Worm (Caenorhabditis elegans): Measurements from ENCODE around the gene F21A3.2.

F21A3.2 gene

DNA sequence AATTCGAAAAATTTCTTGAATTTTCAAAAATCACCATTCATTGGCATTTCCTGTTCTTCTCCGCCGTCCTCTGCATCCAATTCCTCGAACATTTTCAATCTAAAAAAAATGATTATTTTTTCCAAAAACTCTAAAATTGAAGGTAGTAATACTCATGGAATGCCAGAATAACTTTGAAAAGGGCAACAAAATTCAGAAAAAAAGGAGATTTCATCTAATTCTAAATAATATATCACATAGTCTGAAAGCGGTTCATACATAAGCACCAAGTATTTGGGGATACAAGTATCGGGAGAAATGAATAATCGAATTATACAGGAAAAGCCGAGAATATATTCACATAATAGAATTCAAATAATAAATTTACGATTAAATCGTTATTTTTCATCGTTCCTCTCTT lies 41.5 kb upstream of the F21A3.2 start, which contains the start of gene mdt-28:
TSS of gene mdt-28 (minus strand) at position 101 of the 400 bp plus-strand sequence.
- TF ChIP-seq aptf-2 (GFP tag; conservative IDR thresholded peaks at IDR 0.05) (no peak), lsl-1 (GFP tag; optimal IDR thresholded peaks at IDR 0.05) (no peak), egl-18 (GFP tag; IDR thresholded peaks at IDR 0.05) (no peak), tlf-1 (GFP tag; optimal IDR thresholded peaks at IDR 0.05) (no peak), somi-1 (GFP tag; optimal IDR thresholded peaks at IDR 0.05) (no peak), F37B4.10 (GFP tag; IDR thresholded peaks at IDR 0.05) (no peak), F23B12.7 (tag; optimal IDR thresholded peaks at IDR 0.05; ENCODE audit: insufficient read depth) (no peak), hsf-1 (GFP tag; IDR thresholded peaks at IDR 0.05) (no peak), athp-1 (tag; optimal IDR thresholded peaks at IDR 0.05) (no peak), zfh-2 (GFP tag; conservative IDR thresholded peaks at IDR 0.05) (no peak), bed-2 (GFP tag; IDR thresholded peaks at IDR 0.05) (no peak), B0261.1 (tag; optimal IDR thresholded peaks at IDR 0.05) (no peak), F55B11.4 (tag; optimal IDR thresholded peaks at IDR 0.05; ENCODE audit: borderline replicate concordance, insufficient read depth) (no peak), nhr-90 (tag; optimal IDR thresholded peaks at IDR 0.05) (no peak), hlh-12 (tag; optimal IDR thresholded peaks at IDR 0.05) (no peak)

DNA sequence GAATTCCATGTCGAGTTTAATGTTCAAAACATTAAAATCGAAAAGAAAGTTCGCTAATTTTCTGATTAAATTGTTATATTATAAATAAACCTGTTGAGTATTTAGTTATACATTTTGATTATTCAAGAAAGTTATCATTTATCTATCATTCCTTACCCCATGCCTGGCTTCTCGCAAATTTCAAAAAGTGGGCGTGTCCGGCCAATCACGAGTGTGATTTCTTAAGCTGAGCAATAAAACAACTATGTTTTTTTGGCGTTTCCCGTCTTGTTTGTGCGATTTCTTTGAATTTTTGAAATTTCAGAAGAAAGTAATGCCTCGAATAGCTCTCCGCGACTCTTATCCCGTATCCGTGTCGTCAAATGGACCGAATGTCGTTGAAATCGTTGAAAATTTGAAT lies 38.8 kb upstream of the F21A3.2 start, which contains the start of gene fbxa-94:
TSS of gene fbxa-94 (plus strand) at position 301 of the 400 bp plus-strand sequence.
- TF ChIP-seq efl-1 (GFP tag; optimal IDR thresholded peaks at IDR 0.05) (no peak), egl-18 (GFP tag; IDR thresholded peaks at IDR 0.05) (no peak), snpc-1.1 (tag; optimal IDR thresholded peaks at IDR 0.05; ENCODE audit: insufficient read depth) (no peak), lsy-27 (tag; optimal IDR thresholded peaks at IDR 0.05; ENCODE audit: borderline replicate concordance, insufficient read depth) (no peak), ztf-22 (GFP tag; optimal IDR thresholded peaks at IDR 0.05) (no peak), cebp-2 (GFP tag; IDR thresholded peaks at IDR 0.05) (no peak), F57A8.1 (GFP tag; optimal IDR thresholded peaks at IDR 0.05) (no peak), hlh-26 (GFP tag; conservative IDR thresholded peaks at IDR 0.05) (no peak), chd-7 (tag; optimal IDR thresholded peaks at IDR 0.05) (no peak), F39B2.1 (GFP tag; IDR thresholded peaks at IDR 0.05) (no peak), Y67H2A.10 (GFP tag; conservative IDR thresholded peaks at IDR 0.05) (no peak), him-1 (tag; optimal IDR thresholded peaks at IDR 0.05) (no peak), let-526 (GFP tag; IDR thresholded peaks at IDR 0.05) (no peak), attf-5 (GFP tag; optimal IDR thresholded peaks at IDR 0.05) (no peak), rcor-1 (GFP tag; IDR thresholded peaks at IDR 0.05) (no peak), lsl-1 (GFP tag; optimal IDR thresholded peaks at IDR 0.05) (no peak), snpc-4 (GFP tag; optimal IDR thresholded peaks at IDR 0.05) (no peak), snpc-4 (tag; optimal IDR thresholded peaks at IDR 0.05) (no peak)

DNA sequence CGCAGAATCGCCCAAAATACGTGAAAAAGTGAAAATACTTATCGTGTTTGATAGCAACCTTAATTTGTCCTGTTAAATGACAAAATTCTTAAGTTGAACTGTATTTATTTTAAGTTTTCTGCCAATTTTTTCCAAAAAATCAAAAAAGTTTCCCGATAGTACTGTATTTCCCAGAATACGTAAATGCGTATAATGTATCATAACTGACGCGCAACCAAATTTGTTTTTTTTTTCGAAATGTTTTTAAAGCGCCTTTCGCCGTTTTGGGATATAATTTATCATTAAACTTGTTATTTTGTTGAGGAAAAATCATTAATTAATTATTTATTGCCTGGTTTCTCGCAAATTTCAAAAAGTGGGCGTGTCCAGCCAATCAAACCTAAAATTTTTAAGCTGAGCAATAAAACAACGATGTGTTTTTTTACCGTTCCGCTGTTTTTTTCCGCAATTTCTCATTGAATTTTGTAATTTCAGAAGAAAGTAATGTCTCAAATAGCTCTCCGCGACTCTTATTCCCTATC lies 37.3 kb upstream of the F21A3.2 start, which contains the start of gene fbxa-95:
TSS of gene fbxa-95 (plus strand) at position 471 of the 521 bp plus-strand sequence.
- TF ChIP-seq lin-40 (tag; optimal IDR thresholded peaks at IDR 0.05) (no peak), him-1 (tag; optimal IDR thresholded peaks at IDR 0.05) (peak; percentile 31), lsl-1 (GFP tag; optimal IDR thresholded peaks at IDR 0.05) (peak; percentile 62), athp-1 (tag; optimal IDR thresholded peaks at IDR 0.05) (peak; percentile 64)

DNA sequence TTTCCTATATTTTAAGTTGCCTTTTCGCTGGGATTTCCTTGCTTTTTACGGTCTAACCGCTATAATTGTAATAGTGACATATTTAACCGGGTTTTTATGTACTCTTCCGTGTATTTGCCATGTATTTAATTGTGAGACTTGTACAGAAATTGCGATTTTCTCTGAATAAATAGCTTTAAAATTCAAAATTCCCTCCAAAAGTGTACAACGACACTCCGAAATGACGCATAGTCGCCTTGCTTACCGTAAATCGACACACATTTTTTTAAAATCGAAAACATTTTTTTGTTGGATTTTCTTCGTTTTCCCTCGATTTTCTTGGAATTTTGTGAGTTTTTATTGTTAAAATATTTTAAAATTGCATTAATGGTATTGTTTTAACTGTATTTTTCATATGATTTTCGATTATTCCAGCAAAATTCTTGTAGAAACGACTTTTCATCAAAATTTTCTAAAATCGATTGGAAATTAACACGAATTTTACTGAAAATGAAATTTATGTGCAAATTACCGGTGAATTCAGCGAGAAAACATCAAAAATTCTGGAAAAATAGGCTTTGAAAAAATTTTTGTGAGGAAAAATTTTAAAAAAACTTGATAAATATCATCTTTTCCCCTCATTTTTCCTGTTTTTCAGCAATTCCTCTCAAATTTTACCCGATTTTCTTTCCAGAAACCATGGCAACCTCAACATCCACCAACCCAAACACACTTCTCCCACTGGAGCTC lies 36.1 kb upstream of the F21A3.2 start, which contains the start of gene lsm-5:
TSS of gene lsm-5 (plus strand) at position 679 of the 729 bp plus-strand sequence.
- TF ChIP-seq T26A5.8 (tag; optimal IDR thresholded peaks at IDR 0.05) (no peak), efl-1 (GFP tag; optimal IDR thresholded peaks at IDR 0.05) (peak; percentile 67), him-1 (tag; optimal IDR thresholded peaks at IDR 0.05) (peak; percentile 34), ama-1 (optimal IDR thresholded peaks at IDR 0.05) (peak; percentile 77), ama-1 (GFP tag; optimal IDR thresholded peaks at IDR 0.05) (no peak), dpl-1 (GFP tag; optimal IDR thresholded peaks at IDR 0.05) (peak; percentile 57), lin-54 (GFP tag; optimal IDR thresholded peaks at IDR 0.05) (peak; percentile 79), snpc-4 (GFP tag; optimal IDR thresholded peaks at IDR 0.05) (no peak), snpc-4 (tag; optimal IDR thresholded peaks at IDR 0.05) (peak in 1 of 4 experiments; percentile 25), F22D6.2 (tag; optimal IDR thresholded peaks at IDR 0.05) (no peak), F23B12.7 (tag; optimal IDR thresholded peaks at IDR 0.05; ENCODE audit: insufficient read depth) (peak; percentile 49), attf-3 (GFP tag; conservative IDR thresholded peaks at IDR 0.05) (peak; percentile 93), mel-28 (tag; optimal IDR thresholded peaks at IDR 0.05; ENCODE audit: borderline replicate concordance) (no peak), hsf-1 (GFP tag; IDR thresholded peaks at IDR 0.05) (0 out of 2 replicates have a peak, but pooled peaks have one; percentile 9), lin-35 (GFP tag; optimal IDR thresholded peaks at IDR 0.05) (peak in 1 of 3 experiments; percentile 83)

Measured in whole organism, young adult.